Fruit fly (Drosophila melanogaster) whole organism, embryonic: ENCODE measurements around the gene Eip63E.

Source experiments
- ATbp ChIP-seq: fragments of 200-800 bp; sonication (Bioruptor generic); optimal IDR thresholded peaks from 2 replicates; lab custom pipeline; 2017; ENCODE audit warnings: missing biosample characterization, mild to moderate bottlenecking, missing genetic modification characterization, missing genetic modification reagents
- Bdp1 ChIP-seq: fragments of 200-800 bp; sonication (Bioruptor generic); optimal IDR thresholded peaks from 3 replicates; lab custom pipeline; 2016; ENCODE audit warnings: missing biosample characterization, missing genetic modification characterization
- CG10462 ChIP-seq: fragments of 200-800 bp; sonication (Bioruptor generic); optimal IDR thresholded peaks from 2 replicates; lab custom pipeline; 2016; ENCODE audit warnings: missing biosample characterization, missing genetic modification characterization
- CG10654 ChIP-seq: fragments of 200-800 bp; sonication (Bioruptor generic); optimal IDR thresholded peaks from 2 replicates; lab custom pipeline; 2016; ENCODE audit warnings: missing biosample characterization, missing genetic modification characterization
- CG11560 ChIP-seq: fragments of 200-800 bp; sonication (Bioruptor generic); IDR thresholded peaks from 3 replicates; pipeline ENCODE4 v1.3.6; 2022; ENCODE audit warnings: missing biosample characterization, missing genetic modification characterization
- CG12942 ChIP-seq: fragments of 200-800 bp; sonication (Bioruptor generic); optimal IDR thresholded peaks from 3 replicates; lab custom pipeline; 2016; ENCODE audit warnings: missing biosample characterization, missing genetic modification characterization
- CG13123 ChIP-seq: fragments of 200-800 bp; sonication (Bioruptor generic); optimal IDR thresholded peaks from 2 replicates; lab custom pipeline; 2016; ENCODE audit warnings: missing biosample characterization, missing genetic modification characterization
- CG14667 ChIP-seq: fragments of 200-800 bp; sonication (Bioruptor generic); IDR thresholded peaks from 2 replicates; pipeline ENCODE4 v1.3.6; 2022; ENCODE audit warnings: missing biosample characterization, missing genetic modification characterization
- CG1832 ChIP-seq: fragments of 200-800 bp; sonication (Bioruptor generic); optimal IDR thresholded peaks from 2 replicates; lab custom pipeline; 2017; ENCODE audit warnings: missing biosample characterization, mild to moderate bottlenecking, missing genetic modification characterization, inconsistent platforms
- CG2120 ChIP-seq: fragments of 200-800 bp; sonication (Bioruptor generic); optimal IDR thresholded peaks from 3 replicates; lab custom pipeline; 2016; ENCODE audit warnings: missing biosample characterization, missing genetic modification characterization
- CG31441 ChIP-seq: fragments of 200-800 bp; sonication (Bioruptor generic); IDR thresholded peaks from 2 replicates; pipeline ENCODE4 v1.3.6; 2022; ENCODE audit warnings: missing biosample characterization, missing genetic modification characterization
- CG32532 ChIP-seq: fragments of 200-800 bp; sonication (Bioruptor generic); IDR thresholded peaks from 2 replicates; pipeline ENCODE4 v1.3.6; 2022; ENCODE audit warnings: missing biosample characterization, missing genetic modification characterization
- CG32767 ChIP-seq: fragments of 200-800 bp; sonication (Bioruptor generic); IDR thresholded peaks from 2 replicates; pipeline ENCODE4 v1.3.6; 2022; ENCODE audit warnings: missing biosample characterization, missing genetic modification characterization
- CG3281 ChIP-seq: fragments of 200-800 bp; sonication (Bioruptor generic); optimal IDR thresholded peaks from 3 replicates; lab custom pipeline; 2017; ENCODE audit warnings: missing biosample characterization, mild to moderate bottlenecking, missing genetic modification characterization
- CG6175 ChIP-seq: fragments of 200-800 bp; sonication (Bioruptor generic); IDR thresholded peaks from 3 replicates; pipeline ENCODE4 v1.3.6; 2022; ENCODE audit warnings: missing biosample characterization, missing genetic modification characterization
- CG7357 ChIP-seq: fragments of 200-800 bp; sonication (Bioruptor generic); IDR thresholded peaks from 3 replicates; pipeline ENCODE4 v1.3.6; 2022; ENCODE audit warnings: missing biosample characterization, missing genetic modification characterization
- CG7987 ChIP-seq: fragments of 200-800 bp; sonication (Bioruptor generic); optimal IDR thresholded peaks from 2 replicates; lab custom pipeline; 2018; ENCODE audit warnings: missing biosample characterization, mild to moderate bottlenecking, missing genetic modification characterization, moderate library complexity
- CG9727 ChIP-seq: fragments of 200-800 bp; sonication (Bioruptor generic); optimal IDR thresholded peaks from 3 replicates; lab custom pipeline; 2017; ENCODE audit warnings: missing biosample characterization, mild to moderate bottlenecking, missing genetic modification characterization
- Camta ChIP-seq: fragments of 200-800 bp; sonication (Bioruptor generic); optimal IDR thresholded peaks from 2 replicates; lab custom pipeline; 2016; ENCODE audit warnings: missing biosample characterization, missing genetic modification characterization
- Chrac-16 ChIP-seq: fragments of 200-800 bp; sonication (Bioruptor generic); optimal IDR thresholded peaks from 3 replicates; lab custom pipeline; 2016; ENCODE audit warnings: missing biosample characterization, missing genetic modification characterization
- Dfd ChIP-seq, 2 experiments: fragments of >200 bp; optimal IDR thresholded peaks; 2 replicates each; lab custom pipeline; 2017; ENCODE audit warnings: missing biosample characterization in 2 of 2, missing genetic modification characterization in 2 of 2
- E2f2 ChIP-seq: fragments of 200-800 bp; sonication (Bioruptor generic); IDR thresholded peaks from 2 replicates; pipeline ENCODE4 v1.3.6; 2022; ENCODE audit warnings: missing biosample characterization, missing genetic modification characterization
- Ets65A ChIP-seq: fragments of 200-800 bp; sonication (Bioruptor generic); peaks from one replicate; lab custom pipeline; 2016; ENCODE audit warnings: missing biosample characterization, missing genetic modification characterization
- H15 ChIP-seq: fragments of 200-800 bp; sonication (Bioruptor generic); IDR thresholded peaks from 3 replicates; pipeline ENCODE4 v1.3.6; 2022; ENCODE audit warnings: missing biosample characterization, missing genetic modification characterization
- HLH4C ChIP-seq: fragments of 200-800 bp; sonication (Bioruptor generic); IDR thresholded peaks from 3 replicates; pipeline ENCODE4 v1.3.6; 2022; ENCODE audit warnings: missing biosample characterization, missing genetic modification characterization; ENCODE audit not compliant: partially characterized antibody
- NK7.1 ChIP-seq: fragments of 200-800 bp; sonication (Bioruptor generic); optimal IDR thresholded peaks from 3 replicates; lab custom pipeline; 2016; ENCODE audit warnings: missing biosample characterization, missing genetic modification characterization
- Opbp ChIP-seq: fragments of 200-800 bp; sonication (Bioruptor generic); IDR thresholded peaks from 3 replicates; pipeline ENCODE4 v1.3.6; 2022; ENCODE audit warnings: missing biosample characterization, missing genetic modification characterization; ENCODE audit not compliant: partially characterized antibody
- bcd ChIP-seq: fragments of 200-800 bp; sonication (Bioruptor generic); optimal IDR thresholded peaks from 2 replicates; lab custom pipeline; 2017; ENCODE audit warnings: missing biosample characterization, mild to moderate bottlenecking, missing genetic modification characterization
- cas ChIP-seq: fragments of 200-800 bp; sonication (Bioruptor generic); IDR thresholded peaks from 2 replicates; pipeline ENCODE4 v1.3.6; 2022; ENCODE audit warnings: missing biosample characterization, missing genetic modification characterization
- crol ChIP-seq: fragments of 200-800 bp; sonication (Bioruptor generic); IDR thresholded peaks from 2 replicates; pipeline ENCODE4 v1.3.6; 2022; ENCODE audit warnings: missing biosample characterization, missing genetic modification characterization
- dimm ChIP-seq: fragments of 200-800 bp; sonication (Bioruptor generic); IDR thresholded peaks from 2 replicates; pipeline ENCODE4 v1.3.6; 2022; ENCODE audit warnings: missing biosample characterization, missing genetic modification characterization
- ftz-f1 ChIP-seq: fragments of 200-800 bp; sonication (Bioruptor generic); optimal IDR thresholded peaks from 2 replicates; lab custom pipeline; 2016; ENCODE audit warnings: missing biosample characterization, missing genetic modification characterization
- hbn ChIP-seq: fragments of 200-800 bp; sonication (Bioruptor generic); IDR thresholded peaks from 2 replicates; pipeline ENCODE4 v1.3.6; 2022; ENCODE audit warnings: missing biosample characterization, missing genetic modification characterization; ENCODE audit not compliant: partially characterized antibody
- knrl ChIP-seq: fragments of 200-800 bp; sonication (Bioruptor generic); IDR thresholded peaks from 3 replicates; pipeline ENCODE4 v1.3.6; 2022; ENCODE audit warnings: missing biosample characterization, missing genetic modification characterization; ENCODE audit not compliant: partially characterized antibody
- lbe ChIP-seq: fragments of 200-800 bp; sonication (Bioruptor generic); optimal IDR thresholded peaks from 2 replicates; lab custom pipeline; 2016; ENCODE audit warnings: missing biosample characterization, mild to moderate bottlenecking, missing genetic modification characterization
- lmd ChIP-seq: fragments of 200-800 bp; sonication (Bioruptor generic); IDR thresholded peaks from 2 replicates; pipeline ENCODE4 v1.3.6; 2022; ENCODE audit warnings: missing biosample characterization, missing genetic modification characterization
- lola ChIP-seq, 3 experiments: fragments of >200 bp in 2 of 3; fragments of 200-800 bp in 1 of 3; sonication (Bioruptor generic) in 1 of 3; optimal IDR thresholded peaks; 2 replicates each; lab custom pipeline; 2017 to 2019; ENCODE audit warnings: missing biosample characterization in 3 of 3, missing genetic modification characterization in 3 of 3, mild to moderate bottlenecking in 1 of 3, moderate library complexity in 1 of 3
- mld ChIP-seq: fragments of 200-800 bp; sonication (Bioruptor generic); IDR thresholded peaks from 3 replicates; pipeline ENCODE4 v1.3.6; 2022; ENCODE audit warnings: missing biosample characterization, missing genetic modification characterization; ENCODE audit not compliant: partially characterized antibody
- pho ChIP-seq: fragments of 200-800 bp; sonication (Bioruptor generic); optimal IDR thresholded peaks from 2 replicates; lab custom pipeline; 2016; ENCODE audit warnings: missing biosample characterization, missing genetic modification characterization
- phol ChIP-seq: fragments of 200-800 bp; sonication (Bioruptor generic); optimal IDR thresholded peaks from 3 replicates; lab custom pipeline; 2018; ENCODE audit warnings: missing biosample characterization, mild to moderate bottlenecking, missing genetic modification characterization, moderate library complexity
- pum ChIP-seq: fragments of 200-800 bp; sonication (Bioruptor generic); optimal IDR thresholded peaks from 2 replicates; lab custom pipeline; 2016; ENCODE audit warnings: missing biosample characterization, missing genetic modification characterization
- slou ChIP-seq: fragments of 200-800 bp; sonication (Bioruptor generic); optimal IDR thresholded peaks from 3 replicates; lab custom pipeline; 2016; ENCODE audit warnings: missing biosample characterization, missing genetic modification characterization
- tio ChIP-seq: fragments of 200-800 bp; sonication (Bioruptor generic); optimal IDR thresholded peaks from 2 replicates; lab custom pipeline; 2017; ENCODE audit warnings: missing biosample characterization, missing genetic modification characterization, inconsistent platforms
- vvl ChIP-seq: fragments of 200-800 bp; sonication (Bioruptor generic); IDR thresholded peaks from 2 replicates; pipeline ENCODE4 v1.3.6; 2022; ENCODE audit warnings: missing biosample characterization, missing genetic modification characterization

Gene Eip63E

dm6 chr3L:3471174-3471573 lies 44.4 kb upstream of the Eip63E start, which contains the start of gene CG14971 (continued):
- TF ChIP-seq HLH4C (GFP tag; lab: Robert Waterston, UW) (peak; percentile 78), CG11560 (tag; lab: Robert Waterston, UW) (no peak), bcd (peak; percentile 9), ftz-f1 (peak; percentile 9), hbn (GFP tag; lab: Robert Waterston, UW) (peak; percentile 78), CG14667 (GFP tag; lab: Robert Waterston, UW) (no peak), ATbp (GFP tag; lab: Kevin White, UChicago) (no peak), CG32532 (GFP tag; lab: Robert Waterston, UW) (peak; percentile 53), CG10654 (GFP tag; lab: Kevin White, UChicago) (no peak), CG10462 (no peak), slou (peak; percentile 53), pho (peak; percentile 42), CG2120 (GFP tag; lab: Kevin White, UChicago) (peak; percentile 75), knrl (GFP tag; lab: Robert Waterston, UW) (peak; percentile 82), CG7357 (GFP tag; lab: Robert Waterston, UW) (no peak), vvl (GFP tag; lab: Robert Waterston, UW) (peak; percentile 67), Camta (peak; percentile 3), tio (GFP tag; lab: Kevin White, UChicago) (no peak), CG9727 (peak; percentile 20), phol (tag; lab: Kevin White, UChicago) (peak; percentile 31), CG7987 (GFP tag; lab: Kevin White, UChicago) (peak; percentile 54), Opbp (GFP tag; lab: Robert Waterston, UW) (peak; percentile 88), Chrac-16 (GFP tag; lab: Kevin White, UChicago) (peak; percentile 4), CG31441 (no peak), CG6175 (GFP tag; lab: Robert Waterston, UW) (no peak), CG32767 (peak; percentile 10; the same call in 1 of the 2 replicates), Bdp1 (GFP tag; lab: Kevin White, UChicago) (no peak), H15 (GFP tag; lab: Robert Waterston, UW) (no peak), NK7.1 (GFP tag; lab: Kevin White, UChicago) (no peak), dimm (no peak), crol (GFP tag; lab: Robert Waterston, UW) (no peak), CG3281 (GFP tag; lab: Kevin White, UChicago) (no peak), lbe (GFP tag; lab: Kevin White, UChicago) (peak; percentile 26), CG1832 (GFP tag; lab: Kevin White, UChicago) (no peak), cas (GFP tag; lab: Robert Waterston, UW) (0 out of 2 replicates have a peak, but pooled peaks have one; percentile 18), mld (GFP tag; lab: Robert Waterston, UW) (peak; percentile 72; the same call in 2 of the 3 replicates), pum (GFP tag; lab: Kevin White, UChicago) (peak; percentile 30), lmd (GFP tag; lab: Robert Waterston, UW) (peak; percentile 48; the same call in 1 of the 2 replicates), CG13123 (no peak), lola (GFP tag; optimal IDR thresholded peaks at IDR 0.05; lab: Kevin White, UChicago) (no peak), E2f2 (GFP tag; lab: Robert Waterston, UW) (peak; percentile 77), Dfd (GFP tag; optimal IDR thresholded peaks at IDR 0.05; lab: Kevin White, UChicago) (no peak), Ets65A (GFP tag; lab: Kevin White, UChicago) (peak; percentile 89), CG12942 (GFP tag; lab: Kevin White, UChicago) (no peak)
- TF ChIP-seq, all 482 proteins: peak for 195
